Worm (Caenorhabditis elegans): ENCODE results near the gene srlf-5.

srlf-5 gene

ce11 chrIV:12926639-12927038 lies at the start of gene srlf-5:
Gene srlf-5, minus strand, starts transcription at chrIV:12926739.
- TF ChIP-seq nhr-23 (tag; optimal IDR thresholded peaks at IDR 0.05): no peak
- no peak for TF ChIP-seq sma-9 (GFP tag; optimal IDR thresholded peaks at IDR 0.05)
- TF ChIP-seq sma-9 (tag; optimal IDR thresholded peaks at IDR 0.05): no peak

- TF ChIP-seq fos-1 (tag; optimal IDR thresholded peaks at IDR 0.05) (peak; percentile 56), unc-39 (tag; optimal IDR thresholded peaks at IDR 0.05) (no peak)
These were observed 49.4 kb upstream of the srlf-5 start, which contains the start of gene dod-17 for ce11 chrIV:12975981-12976380. Gene dod-17, plus strand, starts transcription at chrIV:12976303.

- TF ChIP-seq peb-1 (tag; optimal IDR thresholded peaks at IDR 0.05) (no peak), sma-9 (GFP tag; optimal IDR thresholded peaks at IDR 0.05) (peak; percentile 10), sma-9 (tag; optimal IDR thresholded peaks at IDR 0.05) (no peak), fos-1 (tag; optimal IDR thresholded peaks at IDR 0.05) (peak; percentile 43)
These were observed 46.8 kb upstream of the srlf-5 start, which contains the start of gene F55G11.4 for ce11 chrIV:12973336-12973735. Gene F55G11.4, plus strand, starts transcription at chrIV:12973624.

ce11 chrIV:12972780-12973179 lies 46.2 kb upstream of the srlf-5 start:
- TF ChIP-seq F13H6.1 (tag; optimal IDR thresholded peaks at IDR 0.05): no peak
- TF ChIP-seq blmp-1 (tag; optimal IDR thresholded peaks at IDR 0.05; ENCODE audit: insufficient read depth): no peak
- TF ChIP-seq peb-1 (tag; optimal IDR thresholded peaks at IDR 0.05): no peak
- no peak for TF ChIP-seq ztf-4 (tag; optimal IDR thresholded peaks at IDR 0.05)
- TF ChIP-seq elt-3 (tag; optimal IDR thresholded peaks at IDR 0.05): no peak
- no peak for TF ChIP-seq unc-39 (tag; optimal IDR thresholded peaks at IDR 0.05)
- TF ChIP-seq sma-3 (GFP tag; optimal IDR thresholded peaks at IDR 0.05): no peak
- TF ChIP-seq dmd-4 (tag; optimal IDR thresholded peaks at IDR 0.05): no peak
- no peak for TF ChIP-seq ztf-1 (GFP tag; conservative IDR thresholded peaks at IDR 0.05)
- TF ChIP-seq aly-2 (tag; optimal IDR thresholded peaks at IDR 0.05): no peak
- TF ChIP-seq nhr-11 (tag; optimal IDR thresholded peaks at IDR 0.05): no peak
- TF ChIP-seq R02D3.7 (tag; optimal IDR thresholded peaks at IDR 0.05): no peak
- no peak for TF ChIP-seq lin-13 (GFP tag; optimal IDR thresholded peaks at IDR 0.05)
- TF ChIP-seq ZK546.5 (tag; optimal IDR thresholded peaks at IDR 0.05): no peak
- TF ChIP-seq nhr-25 (tag; optimal IDR thresholded peaks at IDR 0.05): no peak

ce11 chrIV:12971994-12972520 lies 45.5 kb upstream of the srlf-5 start:
- TF ChIP-seq Y55F3AM.14 (GFP tag; optimal IDR thresholded peaks at IDR 0.05): no peak
- no peak for TF ChIP-seq nhr-10 (tag; optimal IDR thresholded peaks at IDR 0.05)
- no peak for TF ChIP-seq lin-13 (GFP tag; optimal IDR thresholded peaks at IDR 0.05)
- TF ChIP-seq fos-1 (tag; optimal IDR thresholded peaks at IDR 0.05): peak; percentile 41

ce11 chrIV:12969141-12969540 lies 42.6 kb upstream of the srlf-5 start, which contains the start of gene F55G11.2:
Gene F55G11.2, minus strand, starts transcription at chrIV:12969289.
- peak; percentile 82 for TF ChIP-seq fos-1 (tag; optimal IDR thresholded peaks at IDR 0.05)
- no peak for TF ChIP-seq lin-13 (GFP tag; optimal IDR thresholded peaks at IDR 0.05)
- TF ChIP-seq skn-1 (tag; optimal IDR thresholded peaks at IDR 0.05): peak; percentile 21

- TF ChIP-seq lsy-2 (tag; optimal IDR thresholded peaks at IDR 0.05): no peak
These were observed 40.8 kb upstream of the srlf-5 start for ce11 chrIV:12967303-12967702.

ce11 chrIV:12965074-12965473 lies 38.5 kb upstream of the srlf-5 start, which contains the start of gene dod-22:
Gene dod-22, plus strand, starts transcription at chrIV:12965374.
- TF ChIP-seq dmd-4 (tag; optimal IDR thresholded peaks at IDR 0.05) (no peak), fos-1 (tag; optimal IDR thresholded peaks at IDR 0.05) (peak; percentile 21), ztf-4 (tag; optimal IDR thresholded peaks at IDR 0.05) (no peak)

- no peak for TF ChIP-seq elt-3 (tag; optimal IDR thresholded peaks at IDR 0.05)
- no peak for TF ChIP-seq nhr-21 (tag; optimal IDR thresholded peaks at IDR 0.05)
- peak; percentile 33 for TF ChIP-seq sma-9 (GFP tag; optimal IDR thresholded peaks at IDR 0.05)
- TF ChIP-seq sma-9 (tag; optimal IDR thresholded peaks at IDR 0.05): no peak
- TF ChIP-seq fos-1 (tag; optimal IDR thresholded peaks at IDR 0.05): peak; percentile 56
- no peak for TF ChIP-seq crh-2 (tag; optimal IDR thresholded peaks at IDR 0.05)
- no peak for TF ChIP-seq gmeb-1 (tag; optimal IDR thresholded peaks at IDR 0.05)
- TF ChIP-seq ceh-16 (tag; optimal IDR thresholded peaks at IDR 0.05): no peak
- no peak for TF ChIP-seq dmd-4 (tag; optimal IDR thresholded peaks at IDR 0.05)
- no peak for TF ChIP-seq elt-1 (tag; optimal IDR thresholded peaks at IDR 0.05)
- no peak for TF ChIP-seq skn-1 (tag; optimal IDR thresholded peaks at IDR 0.05)
- TF ChIP-seq F13H6.1 (tag; optimal IDR thresholded peaks at IDR 0.05): no peak
These were observed 38.1 kb upstream of the srlf-5 start for ce11 chrIV:12964648-12965047.
